Worm (Caenorhabditis elegans): ENCODE data around the gene tag-343.

DNA sequence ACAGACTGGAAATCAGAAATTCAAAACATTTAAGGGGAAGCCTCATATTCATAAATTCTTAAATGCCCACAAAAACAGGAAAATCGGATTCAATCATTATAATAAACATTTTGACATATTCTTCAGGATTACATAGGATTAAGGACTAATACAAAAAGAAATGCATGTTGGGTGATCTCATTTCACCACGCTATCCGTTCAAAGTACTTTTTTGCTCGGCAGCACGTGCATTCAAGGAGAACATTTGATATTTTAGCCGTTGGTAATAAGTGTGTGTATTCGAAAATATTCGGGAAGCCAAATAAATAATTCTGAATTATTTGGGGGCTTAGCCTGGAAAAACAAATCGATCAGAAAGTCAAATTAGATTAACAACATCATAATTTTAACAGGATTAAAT, 23.9 kb downstream of the tag-343 start:
- no peak for TF ChIP-seq ama-1 (optimal IDR thresholded peaks at IDR 0.05)
- no peak for TF ChIP-seq hnd-1 (tag; optimal IDR thresholded peaks at IDR 0.05)
- no peak for TF ChIP-seq flt-1 (GFP tag; IDR thresholded peaks at IDR 0.05)
- no peak for TF ChIP-seq sea-1 (GFP tag; conservative IDR thresholded peaks at IDR 0.05)
- no peak for TF ChIP-seq hmbx-1 (tag; optimal IDR thresholded peaks at IDR 0.05)
- no peak for TF ChIP-seq B0310.2 (tag; optimal IDR thresholded peaks at IDR 0.05)
- TF ChIP-seq tbx-37 (GFP tag; conservative IDR thresholded peaks at IDR 0.05), result no peak
- TF ChIP-seq scrt-1 (GFP tag; IDR thresholded peaks at IDR 0.05), result no peak
